Worm (Caenorhabditis elegans) whole organism, L3 larva: ENCODE results near the gene srz-31.

Source experiments
- ama-1 ChIP-seq: fragments of 150-350 bp; optimal IDR thresholded peaks from 2 replicates; lab custom pipeline; 2018
- tbx-2 ChIP-seq: sonication (generic microtip); optimal IDR thresholded peaks from 2 replicates; lab custom pipeline; 2016; ENCODE audit warnings: mild to moderate bottlenecking, missing genetic modification characterization, missing compliant biosample characterization

- no peak for TF ChIP-seq tbx-2 (tag; lab: Kevin White, UChicago)
- TF ChIP-seq ama-1 (lab: Kevin White, UChicago): no peak
These were observed at the start of gene srz-31 for ce11 chrIV:14137063-14137462.
